Worm (Caenorhabditis elegans) whole organism, L4 larva: ENCODE results near the gene srd-19.

Source experiments
- F26F4.8 ChIP-seq: fragments of 200-800 bp; sonication (Bioruptor generic); conservative IDR thresholded peaks from 2 replicates; pipeline ENCODE4 v1.3.6; 2022; ENCODE audit warnings: missing genetic modification characterization, missing compliant biosample characterization
- F37D6.2 ChIP-seq: sonication (generic microtip); optimal IDR thresholded peaks from 2 replicates; lab custom pipeline; 2016; ENCODE audit warnings: mild to moderate bottlenecking, missing genetic modification characterization, missing compliant biosample characterization
- R02D3.7 ChIP-seq: fragments of 150-350 bp; sonication (generic microtip); optimal IDR thresholded peaks from 3 replicates; lab custom pipeline; 2014; ENCODE audit warnings: missing biosample characterization, missing genetic modification characterization
- T20F7.1 ChIP-seq: fragments of 200-800 bp; sonication (Bioruptor generic); optimal IDR thresholded peaks from 2 replicates; lab custom pipeline; 2018; ENCODE audit warnings: mild to moderate bottlenecking, missing genetic modification characterization, missing compliant biosample characterization
- T26A8.4 ChIP-seq: fragments of 200-800 bp; sonication (Bioruptor generic); IDR thresholded peaks from 2 replicates; pipeline ENCODE4 v1.3.6; 2022; ENCODE audit warnings: missing genetic modification characterization, missing compliant biosample characterization
- ZK546.5 ChIP-seq, 2 experiments: sonication (generic microtip); optimal IDR thresholded peaks; 2 replicates each; lab custom pipeline; 2017; ENCODE audit warnings: missing biosample characterization in 2 of 2, missing genetic modification characterization in 2 of 2
- ceh-32 ChIP-seq: sonication (generic microtip); optimal IDR thresholded peaks from 2 replicates; lab custom pipeline; 2016; ENCODE audit warnings: mild to moderate bottlenecking, missing genetic modification characterization, missing compliant biosample characterization; ENCODE audit not compliant: poor library complexity
- ceh-44 ChIP-seq: fragments of 200-800 bp; sonication (Bioruptor generic); IDR thresholded peaks from 2 replicates; pipeline ENCODE4 v1.3.6; 2022; ENCODE audit warnings: missing genetic modification reagents, missing genetic modification characterization, missing compliant biosample characterization
- ces-1 ChIP-seq: fragments of 150-350 bp; sonication (generic microtip); optimal IDR thresholded peaks from 4 replicates; lab custom pipeline; 2014; ENCODE audit warnings: missing biosample characterization, missing genetic modification reagents, missing genetic modification characterization
- cey-2 ChIP-seq: sonication (generic microtip); optimal IDR thresholded peaks from 3 replicates; lab custom pipeline; 2017; ENCODE audit warnings: missing genetic modification characterization, mild to moderate bottlenecking, missing compliant biosample characterization, antibody characterized with exemption, borderline replicate concordance; ENCODE audit not compliant: insufficient read depth
- ctbp-1 ChIP-seq: fragments of 200-800 bp; sonication (Bioruptor generic); IDR thresholded peaks from 2 replicates; pipeline ENCODE4 v1.3.6; 2022; ENCODE audit warnings: missing genetic modification reagents, missing genetic modification characterization, missing compliant biosample characterization
- daf-12 ChIP-seq: fragments of 150-350 bp; optimal IDR thresholded peaks from 2 replicates; lab custom pipeline; 2014; ENCODE audit warnings: missing biosample characterization, missing genetic modification reagents, missing genetic modification characterization
- daf-16 ChIP-seq, 3 experiments: sonication (generic microtip); optimal IDR thresholded peaks; 2 replicates each; lab custom pipeline; 2016 to 2017; ENCODE audit warnings: missing genetic modification characterization in 3 of 3, missing genetic modification reagents in 3 of 3, mild to moderate bottlenecking in 2 of 3, missing compliant biosample characterization in 2 of 3, missing biosample characterization in 1 of 3, moderate library complexity in 1 of 3
- dmd-8 ChIP-seq: fragments of 200-800 bp; sonication (Bioruptor generic); IDR thresholded peaks from 2 replicates; pipeline ENCODE4 v1.3.6; 2022; ENCODE audit warnings: missing genetic modification characterization, missing compliant biosample characterization
- egl-43 ChIP-seq: fragments of 200-800 bp; sonication (Bioruptor generic); IDR thresholded peaks from 2 replicates; pipeline ENCODE4 v1.3.6; 2022; ENCODE audit warnings: missing genetic modification reagents, missing genetic modification characterization, missing compliant biosample characterization
- fos-1 ChIP-seq: fragments of 150-350 bp; optimal IDR thresholded peaks from 2 replicates; lab custom pipeline; 2014; ENCODE audit warnings: missing biosample characterization, missing genetic modification characterization
- hlh-30 ChIP-seq: sonication (generic microtip); optimal IDR thresholded peaks from 2 replicates; lab custom pipeline; 2017; ENCODE audit warnings: antibody characterized with exemption, mild to moderate bottlenecking, missing genetic modification characterization, missing compliant biosample characterization; ENCODE audit not compliant: insufficient read depth
- jun-1 ChIP-seq: fragments of 150-350 bp; optimal IDR thresholded peaks from 2 replicates; lab custom pipeline; 2014; ENCODE audit warnings: missing biosample characterization, missing genetic modification reagents, missing genetic modification characterization
- lin-13 ChIP-seq: fragments of 150-350 bp; optimal IDR thresholded peaks from 2 replicates; lab custom pipeline; 2014; ENCODE audit warnings: missing biosample characterization, missing genetic modification reagents, missing genetic modification characterization
- lin-15B ChIP-seq: fragments of 150-350 bp; sonication (generic microtip); optimal IDR thresholded peaks from 3 replicates; lab custom pipeline; 2014; ENCODE audit warnings: missing biosample characterization, missing genetic modification characterization
- lin-38 ChIP-seq: fragments of 200-800 bp; sonication (Bioruptor generic); IDR thresholded peaks from 2 replicates; pipeline ENCODE4 v1.3.6; 2022; ENCODE audit warnings: missing genetic modification reagents, missing genetic modification characterization, missing compliant biosample characterization
- lin-39 ChIP-seq: fragments of 150-350 bp; optimal IDR thresholded peaks from 2 replicates; lab custom pipeline; 2014; ENCODE audit warnings: missing biosample characterization, missing genetic modification reagents, missing genetic modification characterization
- lsy-2 ChIP-seq, 2 experiments: fragments of 150-350 bp in 1 of 2; sonication (generic microtip) in 1 of 2; optimal IDR thresholded peaks; 2 replicates each; lab custom pipeline; 2014 to 2017; ENCODE audit warnings: missing biosample characterization in 2 of 2, missing genetic modification characterization in 2 of 2
- mdl-1 ChIP-seq, 2 experiments: fragments of 150-350 bp in 1 of 2; sonication (generic microtip) in 1 of 2; optimal IDR thresholded peaks; 2 replicates each; lab custom pipeline; 2014 to 2017; ENCODE audit warnings: missing biosample characterization in 2 of 2, missing genetic modification characterization in 2 of 2
- mdt-29 ChIP-seq: fragments of 200-800 bp; sonication (Bioruptor generic); IDR thresholded peaks from 2 replicates; pipeline ENCODE4 v1.3.6; 2022; ENCODE audit warnings: missing genetic modification reagents, missing genetic modification characterization, missing compliant biosample characterization
- mes-2 ChIP-seq: sonication (generic microtip); optimal IDR thresholded peaks from 2 replicates; lab custom pipeline; 2016; ENCODE audit warnings: missing genotype, mild to moderate bottlenecking, missing genetic modification characterization, missing compliant biosample characterization; ENCODE audit not compliant: poor library complexity, severe bottlenecking
- nhr-11 ChIP-seq: fragments of 150-350 bp; optimal IDR thresholded peaks from 2 replicates; lab custom pipeline; 2014; ENCODE audit warnings: missing biosample characterization, missing genetic modification characterization
- nhr-111 ChIP-seq: fragments of 200-800 bp; sonication (Bioruptor generic); optimal IDR thresholded peaks from 2 replicates; lab custom pipeline; 2018; ENCODE audit warnings: mild to moderate bottlenecking, missing genetic modification characterization, missing compliant biosample characterization
- nhr-41 ChIP-seq: fragments of 200-800 bp; sonication (Bioruptor generic); IDR thresholded peaks from 2 replicates; pipeline ENCODE4 v1.3.6; 2022; ENCODE audit warnings: missing genetic modification reagents, missing genetic modification characterization, missing compliant biosample characterization
- nhr-48 ChIP-seq: sonication (generic microtip); optimal IDR thresholded peaks from 2 replicates; lab custom pipeline; 2016; ENCODE audit warnings: mild to moderate bottlenecking, missing genetic modification characterization, missing compliant biosample characterization
- php-3 ChIP-seq: fragments of 200-800 bp; sonication (Bioruptor generic); IDR thresholded peaks from 2 replicates; pipeline ENCODE4 v1.3.6; 2022; ENCODE audit warnings: missing genetic modification reagents, missing genetic modification characterization, missing compliant biosample characterization
- saeg-2 ChIP-seq: fragments of 200-800 bp; sonication (Bioruptor generic); IDR thresholded peaks from 2 replicates; pipeline ENCODE4 v1.3.6; 2022; ENCODE audit warnings: missing genetic modification reagents, missing genetic modification characterization, missing compliant biosample characterization
- sdz-12 ChIP-seq: fragments of 200-800 bp; sonication (Bioruptor generic); optimal IDR thresholded peaks from 2 replicates; lab custom pipeline; 2018; ENCODE audit warnings: mild to moderate bottlenecking, missing genetic modification characterization, missing compliant biosample characterization
- snpc-4 ChIP-seq: fragments of 150-350 bp; optimal IDR thresholded peaks from 2 replicates; lab custom pipeline; 2014; ENCODE audit warnings: missing biosample characterization, missing genetic modification characterization
- spr-3 ChIP-seq: fragments of 200-800 bp; sonication (Bioruptor generic); optimal IDR thresholded peaks from 2 replicates; lab custom pipeline; 2018; ENCODE audit warnings: mild to moderate bottlenecking, missing genetic modification characterization, missing compliant biosample characterization
- unc-39 ChIP-seq: sonication (generic microtip); optimal IDR thresholded peaks from 2 replicates; lab custom pipeline; 2017; ENCODE audit warnings: missing biosample characterization, missing genetic modification characterization
- unc-62 ChIP-seq, 3 experiments: fragments of 150-350 bp in 1 of 3; sonication (generic microtip); optimal IDR thresholded peaks in 2 of 3; peaks in 1 of 3; 1 replicate in 1 of 3; 2 replicates in 2 of 3; lab custom pipeline; 2014 to 2017; ENCODE audit warnings: missing biosample characterization in 3 of 3, missing genetic modification characterization in 3 of 3, missing genetic modification reagents in 3 of 3, missing genotype in 1 of 3
- zfp-2 ChIP-seq: sonication (generic microtip); optimal IDR thresholded peaks from 2 replicates; lab custom pipeline; 2016; ENCODE audit warnings: mild to moderate bottlenecking, missing genetic modification characterization, missing compliant biosample characterization
- zfp-3 ChIP-seq: fragments of 200-800 bp; sonication (Bioruptor generic); conservative IDR thresholded peaks from 2 replicates; pipeline ENCODE4 v1.3.6; 2022; ENCODE audit warnings: missing genetic modification reagents, missing genetic modification characterization, missing compliant biosample characterization
- zip-2 ChIP-seq: fragments of 150-350 bp; optimal IDR thresholded peaks from 2 replicates; lab custom pipeline; 2014; ENCODE audit warnings: missing biosample characterization, missing genetic modification characterization
- ztf-7 ChIP-seq: fragments of 150-350 bp; optimal IDR thresholded peaks from 2 replicates; lab custom pipeline; 2014; ENCODE audit warnings: missing biosample characterization, missing genetic modification characterization

The srd-19 gene

ce11 chrV:13428660-13429059, at the start of gene srd-19:
TSS of gene srd-19 (minus strand) at chrV:13428760.
- TF ChIP-seq jun-1 (tag; lab: Kevin White, UChicago) = no peak
- TF ChIP-seq ZK546.5 (tag; optimal IDR thresholded peaks at IDR 0.05; lab: Kevin White, UChicago) = no peak
- no peak for TF ChIP-seq ceh-32 (tag; lab: Kevin White, UChicago)
- no peak for TF ChIP-seq zfp-2
- TF ChIP-seq nhr-11 (tag; lab: Kevin White, UChicago) = no peak
- TF ChIP-seq T20F7.1 = no peak
- TF ChIP-seq R02D3.7 (tag; lab: Kevin White, UChicago) = no peak
- TF ChIP-seq lin-38 (GFP tag; lab: Robert Waterston, UW) = no peak
- TF ChIP-seq sdz-12 (GFP tag; lab: Kevin White, UChicago) = no peak
- no peak for TF ChIP-seq lin-15B (tag; lab: Kevin White, UChicago)
- no peak for TF ChIP-seq nhr-48 (tag; lab: Kevin White, UChicago)
- TF ChIP-seq egl-43 (GFP tag; lab: Robert Waterston, UW) = no peak
- TF ChIP-seq zfp-3 = no peak
- TF ChIP-seq nhr-41 (GFP tag; lab: Robert Waterston, UW) = no peak
- TF ChIP-seq zip-2 = no peak
- no peak for TF ChIP-seq cey-2 (tag; lab: Kevin White, UChicago)
- no peak for TF ChIP-seq lin-39
- no peak for TF ChIP-seq saeg-2 (GFP tag; lab: Robert Waterston, UW)
- TF ChIP-seq php-3 (GFP tag; lab: Robert Waterston, UW) = no peak
- TF ChIP-seq, all 104 proteins: peak for 0

- TF ChIP-seq ceh-44 = no peak
- TF ChIP-seq spr-3 (GFP tag; lab: Kevin White, UChicago) = no peak
- TF ChIP-seq ceh-32 (tag; lab: Kevin White, UChicago) = no peak
- TF ChIP-seq php-3 (GFP tag; lab: Robert Waterston, UW) = no peak
- no peak for TF ChIP-seq mes-2 (tag; lab: Kevin White, UChicago)
- no peak for TF ChIP-seq ztf-7 (tag; lab: Kevin White, UChicago)
- TF ChIP-seq ctbp-1 (GFP tag; lab: Robert Waterston, UW) = no peak
- TF ChIP-seq F37D6.2 (tag; lab: Kevin White, UChicago) = no peak
These were observed 47.8 kb upstream of the srd-19 start, which contains the start of gene T10G3.8 for ce11 chrV:13476350-13476749. TSS of gene T10G3.8 (minus strand) at chrV:13476450.

ce11 chrV:13473467-13473866, 44.9 kb upstream of the srd-19 start, which contains the start of gene T10G3.1:
TSS of gene T10G3.1 (minus strand) at chrV:13473679.
- peak; percentile 49 for TF ChIP-seq nhr-11 (tag; lab: Kevin White, UChicago)
- no peak for TF ChIP-seq unc-62 (GFP tag; optimal IDR thresholded peaks at IDR 0.05 in 1 of 2; lab: Kevin White, UChicago)
- TF ChIP-seq unc-62 (tag; optimal IDR thresholded peaks at IDR 0.05; lab: Kevin White, UChicago) = no peak
- peak in 1 of 2 experiments; percentile 94 for TF ChIP-seq daf-16 (GFP tag; optimal IDR thresholded peaks at IDR 0.05; lab: Kevin White, UChicago)
- no peak for TF ChIP-seq daf-16 (tag; optimal IDR thresholded peaks at IDR 0.05; lab: Kevin White, UChicago)

- TF ChIP-seq nhr-11 (tag; lab: Kevin White, UChicago) = peak; percentile 14
- TF ChIP-seq daf-16 (GFP tag; optimal IDR thresholded peaks at IDR 0.05; lab: Kevin White, UChicago) = peak in 1 of 2 experiments; percentile 59
- no peak for TF ChIP-seq daf-16 (tag; optimal IDR thresholded peaks at IDR 0.05; lab: Kevin White, UChicago)
- TF ChIP-seq lin-13 (GFP tag; lab: Kevin White, UChicago) = no peak
- no peak for TF ChIP-seq lsy-2 (tag; optimal IDR thresholded peaks at IDR 0.05; lab: Kevin White, UChicago)
These were observed 43.5 kb upstream of the srd-19 start for ce11 chrV:13472062-13472461.

- TF ChIP-seq unc-39 (tag; lab: Kevin White, UChicago) (no peak), mdl-1 (tag; optimal IDR thresholded peaks at IDR 0.05; lab: Kevin White, UChicago) (peak; percentile 72 to 91), fos-1 (tag; lab: Kevin White, UChicago) (no peak), T26A8.4 (peak; percentile 84), zfp-3 (peak; percentile 62; the same call in 1 of the 2 replicates), unc-62 (GFP tag; optimal IDR thresholded peaks at IDR 0.05 in 1 of 2; lab: Kevin White, UChicago) (peak in 1 of 2 experiments; percentile 98), unc-62 (tag; optimal IDR thresholded peaks at IDR 0.05; lab: Kevin White, UChicago) (no peak), hlh-30 (tag; lab: Kevin White, UChicago) (peak; percentile 91), ces-1 (no peak), dmd-8 (GFP tag; lab: Robert Waterston, UW) (0 out of 2 replicates have a peak, but pooled peaks have one; percentile 12), daf-12 (no peak), snpc-4 (tag; lab: Kevin White, UChicago) (no peak), F26F4.8 (GFP tag; lab: Robert Waterston, UW) (no peak), nhr-111 (GFP tag; lab: Kevin White, UChicago) (peak; percentile 45), mdt-29 (GFP tag; lab: Robert Waterston, UW) (peak; percentile 69; the same call in 1 of the 2 replicates)
These were observed 39.7 kb upstream of the srd-19 start, which contains the start of the genes F25H9.6 and F25H9.7 for ce11 chrV:13468190-13468765. TSS of gene F25H9.6 (minus strand) at chrV:13468361. TSS of gene F25H9.7 (plus strand) at chrV:13468376.
